Worm (Caenorhabditis elegans) whole organism, mixed stage, embryonic: ENCODE measurements around the gene F28G4.4.

Experiments
- M03D4.4 ChIP-seq: sonication (generic microtip); optimal IDR thresholded peaks from 2 replicates; lab custom pipeline; 2017; ENCODE audit warnings: mild to moderate bottlenecking, missing genetic modification characterization, missing compliant biosample characterization
- bed-3 ChIP-seq: fragments of 200-800 bp; sonication (Bioruptor generic); optimal IDR thresholded peaks from 3 replicates; lab custom pipeline; 2018; ENCODE audit warnings: mild to moderate bottlenecking, missing genetic modification characterization, moderate library complexity, missing compliant biosample characterization
- blmp-1 ChIP-seq: fragments of 150-350 bp; optimal IDR thresholded peaks from 2 replicates; lab custom pipeline; 2014; ENCODE audit warnings: missing biosample characterization, missing genetic modification characterization
- ceh-39 ChIP-seq: fragments of 150-350 bp; optimal IDR thresholded peaks from 2 replicates; lab custom pipeline; 2014; ENCODE audit warnings: missing biosample characterization, missing genetic modification characterization
- ceh-43 ChIP-seq: fragments of 200-800 bp; sonication (Bioruptor generic); optimal IDR thresholded peaks from 2 replicates; lab custom pipeline; 2018; ENCODE audit warnings: mild to moderate bottlenecking, missing genetic modification characterization, moderate library complexity, missing compliant biosample characterization
- cnd-1 ChIP-seq: fragments of 200-800 bp; sonication (Bioruptor generic); optimal IDR thresholded peaks from 2 replicates; lab custom pipeline; 2018; ENCODE audit warnings: mild to moderate bottlenecking, missing genetic modification characterization, missing compliant biosample characterization
- drap-1 ChIP-seq: fragments of 200-800 bp; sonication (Bioruptor generic); optimal IDR thresholded peaks from 3 replicates; lab custom pipeline; 2018; ENCODE audit warnings: mild to moderate bottlenecking, missing genetic modification characterization, missing compliant biosample characterization
- elt-1 ChIP-seq: sonication (generic microtip); optimal IDR thresholded peaks from 2 replicates; lab custom pipeline; 2017; ENCODE audit warnings: missing genetic modification characterization, mild to moderate bottlenecking, missing compliant biosample characterization, antibody characterized with exemption, moderate library complexity, borderline replicate concordance; ENCODE audit not compliant: insufficient read depth
- elt-3 ChIP-seq: fragments of 150-350 bp; optimal IDR thresholded peaks from 2 replicates; lab custom pipeline; 2014; ENCODE audit warnings: missing biosample characterization, missing genetic modification characterization
- flh-1 ChIP-seq: fragments of 200-800 bp; sonication (Bioruptor generic); optimal IDR thresholded peaks from 2 replicates; lab custom pipeline; 2018; ENCODE audit warnings: mild to moderate bottlenecking, missing genetic modification characterization, moderate library complexity, missing compliant biosample characterization
- ham-2 ChIP-seq: fragments of 200-800 bp; sonication (Bioruptor generic); optimal IDR thresholded peaks from 2 replicates; lab custom pipeline; 2018; ENCODE audit warnings: mild to moderate bottlenecking, missing genetic modification characterization, missing compliant biosample characterization
- hlh-1 ChIP-seq: fragments of 150-350 bp; optimal IDR thresholded peaks from 2 replicates; lab custom pipeline; 2014; ENCODE audit warnings: missing biosample characterization, missing genetic modification reagents, missing genetic modification characterization
- lin-13 ChIP-seq: fragments of 150-350 bp; optimal IDR thresholded peaks from 2 replicates; lab custom pipeline; 2014; ENCODE audit warnings: missing biosample characterization, missing genetic modification characterization
- lin-32 ChIP-seq: fragments of 200-800 bp; sonication (Bioruptor generic); optimal IDR thresholded peaks from 2 replicates; lab custom pipeline; 2018; ENCODE audit warnings: mild to moderate bottlenecking, missing genetic modification characterization, missing compliant biosample characterization
- lsy-2 ChIP-seq: fragments of 150-350 bp; optimal IDR thresholded peaks from 2 replicates; lab custom pipeline; 2014; ENCODE audit warnings: missing biosample characterization, missing genetic modification characterization
- mab-5 ChIP-seq: fragments of 150-350 bp; optimal IDR thresholded peaks from 2 replicates; lab custom pipeline; 2014; ENCODE audit warnings: missing biosample characterization, missing genetic modification characterization
- nhr-12 ChIP-seq: fragments of 150-350 bp; optimal IDR thresholded peaks from 2 replicates; lab custom pipeline; 2014; ENCODE audit warnings: missing biosample characterization, missing genetic modification characterization
- nhr-2 ChIP-seq: fragments of 150-350 bp; optimal IDR thresholded peaks from 2 replicates; lab custom pipeline; 2014; ENCODE audit warnings: missing biosample characterization, missing genetic modification characterization
- nhr-237 ChIP-seq: fragments of 150-350 bp; optimal IDR thresholded peaks from 2 replicates; lab custom pipeline; 2014; ENCODE audit warnings: missing biosample characterization, missing genetic modification characterization
- nhr-28 ChIP-seq: fragments of 150-350 bp; optimal IDR thresholded peaks from 2 replicates; lab custom pipeline; 2014; ENCODE audit warnings: missing biosample characterization, missing genetic modification characterization
- nhr-76 ChIP-seq: sonication (generic microtip); optimal IDR thresholded peaks from 2 replicates; lab custom pipeline; 2017; ENCODE audit warnings: missing biosample characterization, missing genetic modification characterization
- sem-2 ChIP-seq: fragments of 200-800 bp; sonication (Bioruptor generic); optimal IDR thresholded peaks from 2 replicates; lab custom pipeline; 2018; ENCODE audit warnings: mild to moderate bottlenecking, missing genetic modification characterization, missing compliant biosample characterization
- sptf-1 ChIP-seq: sonication (generic microtip); optimal IDR thresholded peaks from 2 replicates; lab custom pipeline; 2017; ENCODE audit warnings: mild to moderate bottlenecking, missing genetic modification characterization, moderate library complexity, missing compliant biosample characterization
- tbx-8 ChIP-seq: fragments of 200-800 bp; sonication (Bioruptor generic); optimal IDR thresholded peaks from 2 replicates; lab custom pipeline; 2018; ENCODE audit warnings: mild to moderate bottlenecking, missing genetic modification characterization, moderate library complexity, missing compliant biosample characterization
- unc-120 ChIP-seq: sonication (generic microtip); optimal IDR thresholded peaks from 2 replicates; lab custom pipeline; 2017; ENCODE audit warnings: missing genetic modification characterization, missing compliant biosample characterization; ENCODE audit not compliant: poor library complexity, severe bottlenecking
- unc-39 ChIP-seq: fragments of 150-350 bp; optimal IDR thresholded peaks from 2 replicates; lab custom pipeline; 2014; ENCODE audit warnings: missing biosample characterization, missing genetic modification characterization
- unc-62 ChIP-seq: fragments of 150-350 bp; optimal IDR thresholded peaks from 2 replicates; lab custom pipeline; 2014; ENCODE audit warnings: missing biosample characterization, missing genetic modification reagents, missing genetic modification characterization
- ztf-11 ChIP-seq: fragments of 150-350 bp; optimal IDR thresholded peaks from 2 replicates; lab custom pipeline; 2014; ENCODE audit warnings: missing biosample characterization, missing genetic modification characterization

Gene F28G4.4

ce11 chrV:16292409-16292808 lies 6.7 kb upstream of the F28G4.4 start, which contains the start of gene oac-5:
Gene oac-5, plus strand, starts transcription at chrV:16292709.
- TF ChIP-seq bed-3 (GFP tag; lab: Kevin White, UChicago) (no peak), ham-2 (no peak), nhr-76 (tag; lab: Kevin White, UChicago) (no peak), ceh-43 (GFP tag; lab: Kevin White, UChicago) (no peak), sptf-1 (no peak), sem-2 (GFP tag; lab: Kevin White, UChicago) (no peak), lsy-2 (tag; lab: Kevin White, UChicago) (no peak), ceh-39 (tag; lab: Kevin White, UChicago) (no peak)

DNA sequence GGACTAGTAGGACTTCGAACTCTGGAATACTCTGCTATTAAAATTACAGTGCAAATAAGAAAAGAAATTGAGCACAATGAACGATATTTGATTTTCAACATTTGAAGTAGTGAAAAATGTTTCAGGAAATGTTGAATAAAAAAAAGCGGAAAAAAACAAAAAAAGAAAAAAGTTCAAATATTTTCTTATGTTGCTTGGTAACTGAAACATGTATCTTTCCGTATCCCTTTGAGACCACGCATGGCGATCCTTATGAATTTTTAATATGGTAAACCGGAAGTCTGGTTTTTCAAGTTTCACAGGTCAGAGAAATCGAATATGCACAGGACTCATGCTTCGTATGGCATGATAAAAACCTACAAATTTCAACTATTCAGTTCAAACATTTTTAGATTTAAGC lies 1.9 kb upstream of the F28G4.4 start, which contains the start of gene F28G4.3:
TSS of gene F28G4.3 (minus strand) at position 101 of the 400 bp plus-strand sequence.
- TF ChIP-seq elt-1 (no peak), blmp-1 (no peak), flh-1 (GFP tag; lab: Kevin White, UChicago) (no peak), elt-3 (tag; lab: Kevin White, UChicago) (no peak), lin-32 (GFP tag; lab: Kevin White, UChicago) (no peak), sptf-1 (no peak), ceh-39 (tag; lab: Kevin White, UChicago) (no peak)

DNA sequence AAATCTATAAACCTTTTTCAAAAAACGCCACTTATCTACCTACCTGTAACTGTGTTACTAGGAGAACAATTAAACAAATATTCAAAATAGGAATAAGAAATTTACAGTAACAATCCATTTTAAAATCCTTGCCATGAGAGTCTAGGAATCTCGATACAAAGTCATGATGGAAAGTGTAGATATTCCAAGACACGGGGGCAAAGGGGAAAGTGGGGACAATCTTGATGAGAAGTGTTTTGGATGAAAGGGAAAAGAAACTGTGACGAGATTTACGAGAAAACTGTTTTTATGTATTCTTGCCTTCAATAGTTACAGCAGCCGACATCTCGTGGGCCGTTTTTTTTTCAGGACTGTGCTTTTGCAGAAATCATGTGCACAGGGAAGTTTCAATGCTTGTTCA lies 3.5 kb downstream of the F28G4.4 start, which contains the start of gene F28G4.2:
TSS of gene F28G4.2 (minus strand) at position 175 of the 400 bp plus-strand sequence.
- peak; percentile 63 for TF ChIP-seq elt-1
- no peak for TF ChIP-seq flh-1 (GFP tag; lab: Kevin White, UChicago)
- TF ChIP-seq nhr-12 (tag; lab: Kevin White, UChicago) = no peak
- TF ChIP-seq, all 35 proteins: peak for 1

- TF ChIP-seq ztf-11 = no peak
- TF ChIP-seq sem-2 (GFP tag; lab: Kevin White, UChicago) = no peak
Measured at ce11 chrV:16277918-16278317, 7.8 kb downstream of the F28G4.4 start, which contains the start of gene cyp-37B1. Gene cyp-37B1, plus strand, starts transcription at chrV:16278116.

- TF ChIP-seq tbx-8 (GFP tag; lab: Kevin White, UChicago) = no peak
- no peak for TF ChIP-seq unc-39 (tag; lab: Kevin White, UChicago)
- no peak for TF ChIP-seq hlh-1 (tag; lab: Kevin White, UChicago)
- no peak for TF ChIP-seq nhr-237 (tag; lab: Kevin White, UChicago)
- TF ChIP-seq nhr-76 (tag; lab: Kevin White, UChicago) = no peak
Measured at ce11 chrV:16275347-16275746, 10.3 kb downstream of the F28G4.4 start, which contains the start of gene pacl-1. Gene pacl-1, minus strand, starts transcription at chrV:16275447.

DNA sequence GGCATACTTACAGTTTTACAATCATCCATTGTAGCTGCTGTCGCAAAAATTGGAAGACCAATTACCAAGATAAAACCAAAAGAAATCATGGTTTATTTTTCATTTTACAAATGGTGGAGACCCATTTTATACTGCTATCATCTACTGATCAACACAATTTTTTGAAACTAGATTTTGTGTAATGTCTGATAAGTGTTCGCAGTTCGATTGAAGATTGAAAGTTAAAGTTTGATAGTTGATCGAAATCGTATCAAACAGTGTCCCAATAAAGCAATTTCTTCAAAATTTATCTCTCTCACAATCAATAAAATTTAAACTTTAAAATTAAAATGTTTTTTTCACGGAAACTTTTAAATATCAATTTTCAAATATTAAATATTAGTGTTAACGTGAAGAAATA lies 14.6 kb downstream of the F28G4.4 start, which contains the start of gene T13F3.6:
TSS of gene T13F3.6 (minus strand) at position 101 of the 400 bp plus-strand sequence.
- TF ChIP-seq nhr-12 (tag; lab: Kevin White, UChicago) (no peak), drap-1 (GFP tag; lab: Kevin White, UChicago) (no peak), nhr-76 (tag; lab: Kevin White, UChicago) (no peak), lin-13 (tag; lab: Kevin White, UChicago) (no peak), unc-62 (GFP tag; lab: Kevin White, UChicago) (no peak), blmp-1 (no peak), tbx-8 (GFP tag; lab: Kevin White, UChicago) (no peak), unc-120 (tag; lab: Kevin White, UChicago) (no peak), ham-2 (no peak), nhr-2 (tag; lab: Kevin White, UChicago) (no peak)

DNA sequence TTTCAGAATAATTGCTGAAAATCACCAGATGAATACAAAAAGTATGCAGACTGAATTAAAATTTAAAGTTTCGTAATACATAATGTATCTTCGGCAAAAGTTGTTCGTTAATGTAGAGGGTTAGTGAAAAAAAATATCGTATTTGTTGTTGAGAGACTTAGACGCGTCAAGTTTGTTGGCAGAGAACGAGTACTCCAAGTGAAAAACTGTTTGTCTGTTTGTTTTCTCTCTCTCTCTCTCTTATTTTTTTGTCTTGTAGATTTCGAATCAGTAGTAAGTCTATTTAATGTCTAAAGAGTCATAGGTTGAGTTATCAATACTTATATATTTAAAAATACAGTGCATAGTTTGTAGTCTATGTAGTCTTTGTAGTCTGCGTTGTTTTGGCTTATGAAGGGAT lies 16.1 kb downstream of the F28G4.4 start, which contains the start of the genes fbxa-2 and T13F3.8:
TSS of gene fbxa-2 (minus strand) at position 101 of the 400 bp plus-strand sequence.
TSS of gene T13F3.8 (plus strand) at position 245 of the 400 bp plus-strand sequence.
- TF ChIP-seq lin-32 (GFP tag; lab: Kevin White, UChicago) = no peak
- TF ChIP-seq ham-2 = no peak
- TF ChIP-seq hlh-1 (tag; lab: Kevin White, UChicago) = no peak
- TF ChIP-seq ceh-39 (tag; lab: Kevin White, UChicago) = no peak
- TF ChIP-seq elt-1 = no peak
- no peak for TF ChIP-seq sptf-1
- TF ChIP-seq M03D4.4 = no peak
- no peak for TF ChIP-seq mab-5 (tag; lab: Kevin White, UChicago)
- no peak for TF ChIP-seq lin-13 (tag; lab: Kevin White, UChicago)
- TF ChIP-seq flh-1 (GFP tag; lab: Kevin White, UChicago) = no peak
- no peak for TF ChIP-seq lsy-2 (tag; lab: Kevin White, UChicago)
- no peak for TF ChIP-seq cnd-1 (tag; lab: Kevin White, UChicago)
- no peak for TF ChIP-seq unc-120 (tag; lab: Kevin White, UChicago)
- no peak for TF ChIP-seq sem-2 (GFP tag; lab: Kevin White, UChicago)
- no peak for TF ChIP-seq nhr-28 (tag; lab: Kevin White, UChicago)
